Worm (Caenorhabditis elegans) whole organism, L1 larva: ENCODE measurements around the gene rbm-42.

Experiments used
- elt-2 ChIP-seq: sonication (generic microtip); optimal IDR thresholded peaks from 2 replicates; lab custom pipeline; 2016; ENCODE audit warnings: missing genetic modification characterization, mild to moderate bottlenecking, inconsistent platforms, missing compliant biosample characterization, missing genetic modification reagents
- elt-3 ChIP-seq, 6 experiments: fragments of 150-350 bp in 1 of 6; sonication (generic microtip); optimal IDR thresholded peaks; 2 replicates each; lab custom pipeline; 2017 to 2018; ENCODE audit warnings: missing biosample characterization in 6 of 6, missing genetic modification characterization in 6 of 6, inconsistent platforms in 1 of 6
- ets-5 ChIP-seq: fragments of 200-800 bp; sonication (Bioruptor generic); IDR thresholded peaks from 2 replicates; pipeline ENCODE4 v1.3.6; 2022; ENCODE audit warnings: missing genetic modification characterization, missing compliant biosample characterization
- fos-1 ChIP-seq: fragments of 150-350 bp; optimal IDR thresholded peaks from 2 replicates; lab custom pipeline; 2014; ENCODE audit warnings: missing biosample characterization, missing genetic modification characterization
- jun-1 ChIP-seq: fragments of 150-350 bp; optimal IDR thresholded peaks from 2 replicates; lab custom pipeline; 2014; ENCODE audit warnings: missing biosample characterization, missing genetic modification reagents, missing genetic modification characterization
- lin-15B ChIP-seq: fragments of 150-350 bp; sonication (generic microtip); optimal IDR thresholded peaks from 3 replicates; lab custom pipeline; 2014; ENCODE audit warnings: missing biosample characterization, missing genetic modification characterization
- lin-39 ChIP-seq: fragments of 150-350 bp; optimal IDR thresholded peaks from 2 replicates; lab custom pipeline; 2014; ENCODE audit warnings: missing biosample characterization, missing genetic modification reagents, missing genetic modification characterization
- lsy-2 ChIP-seq, 2 experiments: fragments of 150-350 bp; optimal IDR thresholded peaks; 2 replicates each; lab custom pipeline; 2014; ENCODE audit warnings: missing biosample characterization in 2 of 2, missing genetic modification characterization in 2 of 2
- mep-1 ChIP-seq: fragments of 150-350 bp; optimal IDR thresholded peaks from 2 replicates; lab custom pipeline; 2014; ENCODE audit warnings: missing biosample characterization, missing genetic modification characterization
- nhr-11 ChIP-seq: fragments of 150-350 bp; optimal IDR thresholded peaks from 2 replicates; lab custom pipeline; 2014; ENCODE audit warnings: missing biosample characterization, missing genetic modification characterization
- nhr-77 ChIP-seq: fragments of 150-350 bp; optimal IDR thresholded peaks from 2 replicates; lab custom pipeline; 2014; ENCODE audit warnings: missing biosample characterization, missing genetic modification characterization
- snpc-4 ChIP-seq: fragments of 150-350 bp; optimal IDR thresholded peaks from 2 replicates; lab custom pipeline; 2014; ENCODE audit warnings: missing biosample characterization, missing genetic modification characterization
- unc-130 ChIP-seq: fragments of 150-350 bp; optimal IDR thresholded peaks from 2 replicates; lab custom pipeline; 2017; ENCODE audit warnings: missing biosample characterization, missing genetic modification characterization, inconsistent platforms
- unc-62 ChIP-seq: fragments of 150-350 bp; optimal IDR thresholded peaks from 2 replicates; lab custom pipeline; 2014; ENCODE audit warnings: missing biosample characterization, missing genetic modification reagents, missing genetic modification characterization

ce11 chrIII:5112399-5112798 is 40.6 kb downstream of the rbm-42 start:
- TF ChIP-seq lin-39 (tag; lab: Kevin White, UChicago), result no peak
- TF ChIP-seq ets-5 (GFP tag; lab: Robert Waterston, UW), result no peak
- TF ChIP-seq unc-130 (tag; lab: Kevin White, UChicago), result no peak
- no peak for TF ChIP-seq lsy-2 (tag; optimal IDR thresholded peaks at IDR 0.05; lab: Kevin White, UChicago)
- no peak for TF ChIP-seq jun-1 (tag; lab: Kevin White, UChicago)
- TF ChIP-seq mep-1 (tag; lab: Kevin White, UChicago), result no peak
- TF ChIP-seq elt-2, result no peak
- TF ChIP-seq elt-3 (tag; optimal IDR thresholded peaks at IDR 0.05; lab: Kevin White, UChicago), result no peak
- TF ChIP-seq nhr-11 (tag; lab: Kevin White, UChicago), result no peak
- TF ChIP-seq snpc-4, result no peak
- TF ChIP-seq unc-62, result no peak
- no peak for TF ChIP-seq lin-15B (tag; lab: Kevin White, UChicago)
- TF ChIP-seq nhr-77 (tag; lab: Kevin White, UChicago), result no peak
- TF ChIP-seq fos-1 (tag; lab: Kevin White, UChicago), result no peak
